Fruit fly (Drosophila melanogaster) whole organism, embryonic: ENCODE data around the gene kdn.
A peak's percentile ranks its signal among the peaks of the same experiment; 100 is the strongest.

Experiments used
- Atf6 ChIP-seq: fragments of 200-800 bp; sonication (Bioruptor generic); IDR thresholded peaks from 2 replicates; pipeline ENCODE4 v1.3.6; 2022; ENCODE audit warnings: missing biosample characterization, missing genetic modification characterization
- Bteb2 ChIP-seq: fragments of 200-800 bp; sonication (Bioruptor generic); optimal IDR thresholded peaks from 2 replicates; lab custom pipeline; 2016; ENCODE audit warnings: missing biosample characterization, missing genetic modification characterization
- CG10147 ChIP-seq: fragments of 200-800 bp; sonication (Bioruptor generic); optimal IDR thresholded peaks from 2 replicates; lab custom pipeline; 2019; ENCODE audit warnings: missing biosample characterization, mild to moderate bottlenecking, missing genetic modification characterization, moderate library complexity
- CG11085 ChIP-seq: fragments of 200-800 bp; sonication (Bioruptor generic); IDR thresholded peaks from 2 replicates; pipeline ENCODE4 v1.3.6; 2022; ENCODE audit warnings: missing biosample characterization, missing genetic modification characterization
- CG11504 ChIP-seq: fragments of 200-800 bp; sonication (Bioruptor generic); optimal IDR thresholded peaks from 3 replicates; lab custom pipeline; 2019; ENCODE audit warnings: missing biosample characterization, mild to moderate bottlenecking, missing genetic modification characterization, moderate library complexity
- CG11560 ChIP-seq: fragments of 200-800 bp; sonication (Bioruptor generic); IDR thresholded peaks from 3 replicates; pipeline ENCODE4 v1.3.6; 2022; ENCODE audit warnings: missing biosample characterization, missing genetic modification characterization
- CG12236 ChIP-seq: fragments of 200-800 bp; sonication (Bioruptor generic); optimal IDR thresholded peaks from 2 replicates; lab custom pipeline; 2016; ENCODE audit warnings: missing biosample characterization, missing genetic modification characterization
- CG13296 ChIP-seq: fragments of 200-800 bp; sonication (Bioruptor generic); optimal IDR thresholded peaks from 3 replicates; lab custom pipeline; 2018; ENCODE audit warnings: missing biosample characterization, mild to moderate bottlenecking, missing genetic modification characterization
- CG14014 ChIP-seq: fragments of 200-800 bp; sonication (Bioruptor generic); IDR thresholded peaks from 2 replicates; pipeline ENCODE4 v1.3.6; 2022; ENCODE audit warnings: missing biosample characterization, missing genetic modification characterization
- CG15269 ChIP-seq: fragments of 200-800 bp; sonication (Bioruptor generic); optimal IDR thresholded peaks from 2 replicates; lab custom pipeline; 2018; ENCODE audit warnings: missing biosample characterization, mild to moderate bottlenecking, missing genetic modification characterization, moderate library complexity
- CG16815 ChIP-seq: fragments of 200-800 bp; sonication (Bioruptor generic); optimal IDR thresholded peaks from 3 replicates; lab custom pipeline; 2017; ENCODE audit warnings: missing biosample characterization, mild to moderate bottlenecking, missing genetic modification characterization
- CG18764 ChIP-seq: fragments of 200-800 bp; sonication (Bioruptor generic); optimal IDR thresholded peaks from 3 replicates; lab custom pipeline; 2016; ENCODE audit warnings: missing biosample characterization, missing genetic modification characterization
- CG2120 ChIP-seq: fragments of 200-800 bp; sonication (Bioruptor generic); optimal IDR thresholded peaks from 3 replicates; lab custom pipeline; 2016; ENCODE audit warnings: missing biosample characterization, missing genetic modification characterization
- CG2199 ChIP-seq: fragments of 200-800 bp; sonication (Bioruptor generic); IDR thresholded peaks from 3 replicates; pipeline ENCODE4 v1.3.6; 2022; ENCODE audit warnings: missing biosample characterization, missing genetic modification characterization
- CG3995 ChIP-seq: fragments of 200-800 bp; sonication (Bioruptor generic); optimal IDR thresholded peaks from 3 replicates; lab custom pipeline; 2016; ENCODE audit warnings: missing biosample characterization, missing genetic modification characterization
- CG6175 ChIP-seq: fragments of 200-800 bp; sonication (Bioruptor generic); IDR thresholded peaks from 3 replicates; pipeline ENCODE4 v1.3.6; 2022; ENCODE audit warnings: missing biosample characterization, missing genetic modification characterization
- CG6683 ChIP-seq: fragments of 200-800 bp; sonication (Bioruptor generic); optimal IDR thresholded peaks from 2 replicates; lab custom pipeline; 2017; ENCODE audit warnings: missing biosample characterization, mild to moderate bottlenecking, missing genetic modification characterization, missing genetic modification reagents
- CG7372 ChIP-seq: fragments of 200-800 bp; sonication (Bioruptor generic); IDR thresholded peaks from 2 replicates; pipeline ENCODE4 v1.3.6; 2022; ENCODE audit warnings: missing biosample characterization, missing genetic modification characterization
- CG8290 ChIP-seq, 3 experiments: fragments of 200-800 bp; sonication (Bioruptor generic); optimal IDR thresholded peaks; 2 replicates each; lab custom pipeline; 2016 to 2019; ENCODE audit warnings: missing biosample characterization in 3 of 3, missing genetic modification characterization in 3 of 3, mild to moderate bottlenecking in 2 of 3, moderate library complexity in 1 of 3
- CG9437 ChIP-seq: fragments of 200-800 bp; sonication (Bioruptor generic); optimal IDR thresholded peaks from 2 replicates; lab custom pipeline; 2018; ENCODE audit warnings: missing biosample characterization, mild to moderate bottlenecking, missing genetic modification characterization
- CG9932 ChIP-seq: fragments of 200-800 bp; sonication (Bioruptor generic); IDR thresholded peaks from 2 replicates; pipeline ENCODE4 v1.3.6; 2022; ENCODE audit warnings: missing biosample characterization, missing genetic modification characterization
- Deaf1 ChIP-seq: fragments of 200-800 bp; optimal IDR thresholded peaks from 3 replicates; lab custom pipeline; 2019; ENCODE audit warnings: missing biosample characterization, mild to moderate bottlenecking, missing genetic modification characterization, moderate library complexity
- Fer1 ChIP-seq: fragments of 200-800 bp; sonication (Bioruptor generic); optimal IDR thresholded peaks from 2 replicates; lab custom pipeline; 2017; ENCODE audit warnings: missing biosample characterization, mild to moderate bottlenecking, missing genetic modification characterization
- HHEX ChIP-seq: fragments of 200-800 bp; sonication (Bioruptor generic); optimal IDR thresholded peaks from 3 replicates; lab custom pipeline; 2017; ENCODE audit warnings: missing biosample characterization, mild to moderate bottlenecking, missing genetic modification characterization, missing genetic modification reagents
- HmgD ChIP-seq: fragments of 200-800 bp; sonication (Bioruptor generic); optimal IDR thresholded peaks from 3 replicates; lab custom pipeline; 2016; ENCODE audit warnings: missing biosample characterization, missing genetic modification characterization
- Hsf ChIP-seq: fragments of 200-800 bp; sonication (Bioruptor generic); optimal IDR thresholded peaks from 3 replicates; lab custom pipeline; 2016; ENCODE audit warnings: missing biosample characterization, missing genetic modification characterization
- Meics ChIP-seq: fragments of 200-800 bp; sonication (Bioruptor generic); optimal IDR thresholded peaks from 2 replicates; lab custom pipeline; 2017; ENCODE audit warnings: missing biosample characterization, mild to moderate bottlenecking, missing genetic modification characterization
- PHDP ChIP-seq: fragments of 200-800 bp; sonication (Bioruptor generic); optimal IDR thresholded peaks from 3 replicates; lab custom pipeline; 2018; ENCODE audit warnings: missing biosample characterization, mild to moderate bottlenecking, missing genetic modification characterization, moderate library complexity
- Rfx ChIP-seq: fragments of 200-800 bp; sonication (Bioruptor generic); IDR thresholded peaks from 2 replicates; pipeline ENCODE4 v1.3.6; 2022; ENCODE audit warnings: missing biosample characterization, missing genetic modification characterization
- TFAM ChIP-seq: fragments of 200-800 bp; sonication (Bioruptor generic); optimal IDR thresholded peaks from 2 replicates; lab custom pipeline; 2017; ENCODE audit warnings: missing biosample characterization, missing genetic modification characterization, inconsistent platforms
- Taf1 ChIP-seq: fragments of 200-800 bp; sonication (Bioruptor generic); IDR thresholded peaks from 2 replicates; pipeline ENCODE4 v1.3.6; 2022; ENCODE audit warnings: missing biosample characterization, missing genetic modification characterization
- Xbp1 ChIP-seq: fragments of 200-800 bp; sonication (Bioruptor generic); optimal IDR thresholded peaks from 3 replicates; lab custom pipeline; 2016; ENCODE audit warnings: missing biosample characterization, mild to moderate bottlenecking, missing genetic modification characterization
- abd-A ChIP-seq: fragments of 200-800 bp; sonication (Bioruptor generic); optimal IDR thresholded peaks from 3 replicates; lab custom pipeline; 2019; ENCODE audit warnings: missing biosample characterization, mild to moderate bottlenecking, missing genetic modification characterization, moderate library complexity
- ato ChIP-seq: fragments of 200-800 bp; sonication (Bioruptor generic); IDR thresholded peaks from 2 replicates; pipeline ENCODE4 v1.3.6; 2022; ENCODE audit warnings: missing biosample characterization, missing genetic modification characterization; ENCODE audit not compliant: partially characterized antibody
- gce ChIP-seq: fragments of 200-800 bp; sonication (Bioruptor generic); IDR thresholded peaks from 3 replicates; pipeline ENCODE4 v1.3.6; 2022; ENCODE audit warnings: missing biosample characterization, missing genetic modification characterization
- grau ChIP-seq: fragments of 200-800 bp; optimal IDR thresholded peaks from 3 replicates; lab custom pipeline; 2019; ENCODE audit warnings: missing biosample characterization, mild to moderate bottlenecking, missing genetic modification characterization, moderate library complexity
- grn ChIP-seq: fragments of 200-800 bp; sonication (Bioruptor generic); optimal IDR thresholded peaks from 3 replicates; lab custom pipeline; 2017; ENCODE audit warnings: missing biosample characterization, missing genetic modification characterization
- gsb ChIP-seq: fragments of 200-800 bp; sonication (Bioruptor generic); IDR thresholded peaks from 2 replicates; pipeline ENCODE4 v1.3.6; 2022; ENCODE audit warnings: missing biosample characterization, missing genetic modification characterization
- klu ChIP-seq: fragments of 200-800 bp; sonication (Bioruptor generic); IDR thresholded peaks from 2 replicates; pipeline ENCODE4 v1.3.6; 2022; ENCODE audit warnings: missing biosample characterization, missing genetic modification characterization
- knrl ChIP-seq: fragments of 200-800 bp; sonication (Bioruptor generic); IDR thresholded peaks from 3 replicates; pipeline ENCODE4 v1.3.6; 2022; ENCODE audit warnings: missing biosample characterization, missing genetic modification characterization; ENCODE audit not compliant: partially characterized antibody
- lab ChIP-seq: fragments of 200-800 bp; sonication (Bioruptor generic); optimal IDR thresholded peaks from 3 replicates; lab custom pipeline; 2017; ENCODE audit warnings: missing biosample characterization, missing genetic modification characterization, mild to moderate bottlenecking, moderate library complexity, missing genetic modification reagents
- maf-S ChIP-seq: fragments of 200-800 bp; sonication (Bioruptor generic); optimal IDR thresholded peaks from 2 replicates; lab custom pipeline; 2016; ENCODE audit warnings: missing biosample characterization, missing genetic modification characterization
- mirr ChIP-seq: fragments of 200-800 bp; sonication (Bioruptor generic); optimal IDR thresholded peaks from 3 replicates; lab custom pipeline; 2018; ENCODE audit warnings: missing biosample characterization, mild to moderate bottlenecking, missing genetic modification characterization
- nmo ChIP-seq: fragments of 200-800 bp; sonication (Bioruptor generic); optimal IDR thresholded peaks from 2 replicates; lab custom pipeline; 2018; ENCODE audit warnings: missing biosample characterization, mild to moderate bottlenecking, missing genetic modification characterization, moderate library complexity
- prd ChIP-seq, 3 experiments: fragments of >200 bp in 2 of 3; fragments of 200-800 bp in 1 of 3; sonication (Bioruptor generic) in 1 of 3; optimal IDR thresholded peaks in 2 of 3; IDR thresholded peaks in 1 of 3; 2 replicates in 2 of 3; 3 replicates in 1 of 3; pipeline versions ENCODE4 v1.3.6 to Lab custom; 2017 to 2022; ENCODE audit warnings: missing biosample characterization in 1 of 3, missing genetic modification characterization in 1 of 3
- pros ChIP-seq: fragments of 200-800 bp; sonication (Bioruptor generic); optimal IDR thresholded peaks from 3 replicates; lab custom pipeline; 2019; ENCODE audit warnings: missing biosample characterization, mild to moderate bottlenecking, missing genetic modification characterization, moderate library complexity
- ranshi ChIP-seq: fragments of 200-800 bp; sonication (Bioruptor generic); IDR thresholded peaks from 2 replicates; pipeline ENCODE4 v1.3.6; 2022; ENCODE audit warnings: missing biosample characterization, missing genetic modification characterization
- repo ChIP-seq: fragments of 200-800 bp; sonication (Bioruptor generic); optimal IDR thresholded peaks from 2 replicates; lab custom pipeline; 2016; ENCODE audit warnings: missing biosample characterization, missing genetic modification characterization
- seq ChIP-seq: fragments of 200-800 bp; sonication (Bioruptor generic); IDR thresholded peaks from 2 replicates; pipeline ENCODE4 v1.3.6; 2022; ENCODE audit warnings: missing biosample characterization, missing genetic modification characterization
- sna ChIP-seq: fragments of 200-800 bp; sonication (Bioruptor generic); IDR thresholded peaks from 2 replicates; pipeline ENCODE4 v1.3.6; 2022; ENCODE audit warnings: missing biosample characterization, missing genetic modification characterization; ENCODE audit not compliant: partially characterized antibody
- tap ChIP-seq: fragments of 200-800 bp; optimal IDR thresholded peaks from 3 replicates; lab custom pipeline; 2019; ENCODE audit warnings: missing biosample characterization, mild to moderate bottlenecking, missing genetic modification characterization, moderate library complexity

Gene kdn

dm6 chrX:6308852-6309251 is 41.6 kb upstream of the kdn start, which contains the start of gene CG15894 (continued):
- peak; percentile 26 for TF ChIP-seq Fer1
- no peak for TF ChIP-seq CG3995
- TF ChIP-seq Hsf (GFP tag; lab: Kevin White, UChicago), result peak; percentile 11
- TF ChIP-seq HmgD, result no peak
- no peak for TF ChIP-seq TFAM (GFP tag; lab: Kevin White, UChicago)
- TF ChIP-seq CG6683 (GFP tag; lab: Kevin White, UChicago), result no peak
- TF ChIP-seq CG7372 (GFP tag; lab: Robert Waterston, UW), result no peak
- TF ChIP-seq nmo (GFP tag; lab: Kevin White, UChicago), result no peak
- peak; percentile 29 for TF ChIP-seq lab
- TF ChIP-seq prd (optimal IDR thresholded peaks at IDR 0.05; lab: Kevin White, UChicago), result no peak
- TF ChIP-seq prd (GFP tag; IDR thresholded peaks at IDR 0.05; lab: Robert Waterston, UW), result peak; percentile 26; the same call in 1 of the 3 replicates
- TF ChIP-seq CG11560, result no peak
- no peak for TF ChIP-seq mirr
- no peak for TF ChIP-seq CG2199 (GFP tag; lab: Robert Waterston, UW)
- TF ChIP-seq Atf6, result no peak
- TF ChIP-seq maf-S, result no peak
- peak; percentile 40 for TF ChIP-seq abd-A
- TF ChIP-seq HHEX (GFP tag; lab: Kevin White, UChicago), result no peak
- peak; percentile 11 for TF ChIP-seq CG11504
- no peak for TF ChIP-seq seq (GFP tag; lab: Robert Waterston, UW)
- TF ChIP-seq Deaf1 (tag; lab: Kevin White, UChicago), result peak; percentile 39
- TF ChIP-seq repo (GFP tag; lab: Kevin White, UChicago), result no peak
- TF ChIP-seq CG11085 (GFP tag; lab: Robert Waterston, UW), result no peak
- TF ChIP-seq ranshi (GFP tag; lab: Robert Waterston, UW), result peak; percentile 18; the same call in 1 of the 2 replicates
- TF ChIP-seq CG16815 (GFP tag; lab: Kevin White, UChicago), result no peak
- TF ChIP-seq sna (GFP tag; lab: Robert Waterston, UW), result no peak
- TF ChIP-seq grn, result no peak
- no peak for TF ChIP-seq Bteb2 (GFP tag; lab: Kevin White, UChicago)
- TF ChIP-seq CG14014, result no peak
- TF ChIP-seq tap, result no peak
- TF ChIP-seq Rfx (GFP tag; lab: Robert Waterston, UW), result peak; percentile 30; the same call in 1 of the 2 replicates
- TF ChIP-seq CG2120 (GFP tag; lab: Kevin White, UChicago), result peak; percentile 28
- no peak for TF ChIP-seq ato (GFP tag; lab: Robert Waterston, UW)
- no peak for TF ChIP-seq CG6175 (GFP tag; lab: Robert Waterston, UW)
- TF ChIP-seq CG13296 (GFP tag; lab: Kevin White, UChicago), result peak; percentile 8
- no peak for TF ChIP-seq pros
- peak; percentile 67 for TF ChIP-seq grau (tag; lab: Kevin White, UChicago)
- peak; percentile 4 for TF ChIP-seq PHDP (tag; lab: Kevin White, UChicago)
- no peak for TF ChIP-seq gsb
- TF ChIP-seq CG18764 (GFP tag; lab: Kevin White, UChicago), result no peak
- TF ChIP-seq knrl (GFP tag; lab: Robert Waterston, UW), result no peak
- no peak for TF ChIP-seq CG8290 (GFP tag; optimal IDR thresholded peaks at IDR 0.05; lab: Kevin White, UChicago)
- TF ChIP-seq CG8290 (tag; optimal IDR thresholded peaks at IDR 0.05; lab: Kevin White, UChicago), result peak in 1 of 2 experiments; percentile 64
- no peak for TF ChIP-seq CG10147
- peak; percentile 6 for TF ChIP-seq Meics (GFP tag; lab: Kevin White, UChicago)
- no peak for TF ChIP-seq CG9437 (GFP tag; lab: Kevin White, UChicago)
- no peak for TF ChIP-seq Taf1
- no peak for TF ChIP-seq Xbp1
- TF ChIP-seq gce (GFP tag; lab: Robert Waterston, UW), result no peak
- TF ChIP-seq CG12236 (GFP tag; lab: Kevin White, UChicago), result no peak
- peak; percentile 14 for TF ChIP-seq CG15269 (tag; lab: Kevin White, UChicago)
- TF ChIP-seq klu (GFP tag; lab: Robert Waterston, UW), result no peak
- no peak for TF ChIP-seq CG9932 (GFP tag; lab: Robert Waterston, UW)
